Fruit fly (Drosophila melanogaster): ENCODE data around the gene CG45491.
A peak's percentile ranks its signal among the peaks of the same experiment; 100 is the strongest.

The CG45491 gene

dm6 chrX:19889128-19889756, 49.6 kb downstream of the CG45491 start (continued):
- TF ChIP-seq CG2116 (GFP tag; optimal IDR thresholded peaks at IDR 0.05) (peak; percentile 52), CG34376 (GFP tag; optimal IDR thresholded peaks at IDR 0.05) (peak; percentile 62), CG5180 (GFP tag; optimal IDR thresholded peaks at IDR 0.05) (peak; percentile 59), Fer3 (tag; optimal IDR thresholded peaks at IDR 0.05) (peak; percentile 78), CG10654 (GFP tag; optimal IDR thresholded peaks at IDR 0.05) (peak; percentile 83), CG1602 (GFP tag; optimal IDR thresholded peaks at IDR 0.05) (peak; percentile 80), Dip2 (GFP tag; IDR thresholded peaks at IDR 0.05) (no peak), chn (GFP tag; optimal IDR thresholded peaks at IDR 0.05) (peak; percentile 91), en (GFP tag; optimal IDR thresholded peaks at IDR 0.05) (peak; percentile 78), Hr39 (optimal IDR thresholded peaks at IDR 0.05) (no peak), wdn (GFP tag; IDR thresholded peaks at IDR 0.05) (peak; percentile 75), btn (GFP tag; optimal IDR thresholded peaks at IDR 0.05) (peak; percentile 53), h (optimal IDR thresholded peaks at IDR 0.05) (no peak), lov (optimal IDR thresholded peaks at IDR 0.05) (no peak), lov (GFP tag; IDR thresholded peaks at IDR 0.05) (peak; percentile 78; the same call in 2 of the 3 replicates), CG2875 (GFP tag; optimal IDR thresholded peaks at IDR 0.05) (peak; percentile 56), gt (GFP tag; IDR thresholded peaks at IDR 0.05) (peak; percentile 60), lmd (GFP tag; IDR thresholded peaks at IDR 0.05) (peak; percentile 83), salm (tag; optimal IDR thresholded peaks at IDR 0.05) (peak; percentile 36), H2.0 (GFP tag; IDR thresholded peaks at IDR 0.05) (peak; percentile 83), hbn (GFP tag; IDR thresholded peaks at IDR 0.05; ENCODE audit: partially characterized antibody) (no peak), bigmax (GFP tag; optimal IDR thresholded peaks at IDR 0.05) (no peak), CG43689 (GFP tag; IDR thresholded peaks at IDR 0.05) (no peak; the same call in 1 of the 2 replicates), jing (GFP tag; optimal IDR thresholded peaks at IDR 0.05) (peak; percentile 81), zfh2 (GFP tag; optimal IDR thresholded peaks at IDR 0.05) (peak; percentile 79), scrt (GFP tag; optimal IDR thresholded peaks at IDR 0.05) (peak; percentile 85), cwo (GFP tag; optimal IDR thresholded peaks at IDR 0.05) (peak; percentile 66), CG17361 (GFP tag; IDR thresholded peaks at IDR 0.05) (peak; percentile 81), CG11093 (GFP tag; IDR thresholded peaks at IDR 0.05) (peak; percentile 64; the same call in 2 of the 3 replicates), sens-2 (GFP tag; IDR thresholded peaks at IDR 0.05) (peak; percentile 75), zfh1 (GFP tag; IDR thresholded peaks at IDR 0.05) (peak; percentile 87), CG16813 (GFP tag; IDR thresholded peaks at IDR 0.05; ENCODE audit: partially characterized antibody) (no peak), slbo (GFP tag; IDR thresholded peaks at IDR 0.05) (peak; percentile 92), ham (GFP tag; IDR thresholded peaks at IDR 0.05) (no peak; the same call in 1 of the 2 replicates), dati (GFP tag; IDR thresholded peaks at IDR 0.05) (no peak; the same call in 1 of the 2 replicates), CG12236 (GFP tag; optimal IDR thresholded peaks at IDR 0.05) (peak; percentile 78), sob (GFP tag; IDR thresholded peaks at IDR 0.05) (peak; percentile 85), Mes4 (GFP tag; optimal IDR thresholded peaks at IDR 0.05) (peak; percentile 68), E2f1 (GFP tag; IDR thresholded peaks at IDR 0.05) (peak; percentile 68), Opbp (GFP tag; IDR thresholded peaks at IDR 0.05; ENCODE audit: partially characterized antibody) (no peak), CG2678 (tag; optimal IDR thresholded peaks at IDR 0.05) (peak; percentile 87), chinmo (GFP tag; IDR thresholded peaks at IDR 0.05; ENCODE audit: partially characterized antibody) (no peak), CG10431 (GFP tag; optimal IDR thresholded peaks at IDR 0.05) (no peak), cg (GFP tag; optimal IDR thresholded peaks at IDR 0.05) (peak; percentile 33), CG4404 (GFP tag; IDR thresholded peaks at IDR 0.05) (peak; percentile 92), onecut (GFP tag; IDR thresholded peaks at IDR 0.05) (peak; percentile 75), ken (GFP tag; IDR thresholded peaks at IDR 0.05) (peak; percentile 77), ssp (GFP tag; IDR thresholded peaks at IDR 0.05) (peak; percentile 63), CG32772 (GFP tag; IDR thresholded peaks at IDR 0.05) (peak; percentile 71), CG4730 (GFP tag; IDR thresholded peaks at IDR 0.05) (peak; percentile 73), CG12155 (GFP tag; optimal IDR thresholded peaks at IDR 0.05) (peak; percentile 82), al (GFP tag; IDR thresholded peaks at IDR 0.05) (peak; percentile 71)
